Worm (Caenorhabditis elegans): Measurements from ENCODE around the gene clec-20.

- TF ChIP-seq hlh-1 (tag; optimal IDR thresholded peaks at IDR 0.05) (no peak), mab-5 (tag; optimal IDR thresholded peaks at IDR 0.05) (no peak), lsy-2 (tag; optimal IDR thresholded peaks at IDR 0.05) (no peak), zip-8 (tag; optimal IDR thresholded peaks at IDR 0.05) (no peak), unc-39 (tag; optimal IDR thresholded peaks at IDR 0.05) (no peak), ztf-11 (tag; optimal IDR thresholded peaks at IDR 0.05) (no peak), nhr-28 (tag; optimal IDR thresholded peaks at IDR 0.05) (no peak), nhr-12 (tag; optimal IDR thresholded peaks at IDR 0.05) (no peak), elt-1 (tag; optimal IDR thresholded peaks at IDR 0.05; ENCODE audit: borderline replicate concordance, insufficient read depth) (no peak), elt-3 (tag; optimal IDR thresholded peaks at IDR 0.05) (no peak), nhr-237 (tag; optimal IDR thresholded peaks at IDR 0.05) (no peak)
Measured at ce11 chrII:1601507-1601906, 6.5 kb upstream of the clec-20 start, which contains the start of gene bath-47.
